Worm (Caenorhabditis elegans) whole organism, early embryonic: ENCODE results near the gene W09G12.6.

Experiments used
- B0310.2 ChIP-seq: sonication (generic microtip); optimal IDR thresholded peaks from 2 replicates; lab custom pipeline; 2016; ENCODE audit warnings: mild to moderate bottlenecking, missing genetic modification characterization, missing compliant biosample characterization
- F13C5.2 ChIP-seq: sonication (generic microtip); optimal IDR thresholded peaks from 2 replicates; lab custom pipeline; 2017; ENCODE audit warnings: mild to moderate bottlenecking, missing genetic modification characterization, inconsistent platforms, missing compliant biosample characterization
- aly-1 ChIP-seq: sonication (generic microtip); optimal IDR thresholded peaks from 2 replicates; lab custom pipeline; 2016; ENCODE audit warnings: missing genetic modification characterization, missing compliant biosample characterization
- ama-1 ChIP-seq: fragments of 150-350 bp; optimal IDR thresholded peaks from 2 replicates; lab custom pipeline; 2014
- ceh-13 ChIP-seq: fragments of 200-800 bp; sonication (Bioruptor generic); optimal IDR thresholded peaks from 2 replicates; lab custom pipeline; 2018; ENCODE audit warnings: mild to moderate bottlenecking, missing genetic modification characterization, missing compliant biosample characterization
- ceh-36 ChIP-seq: sonication (generic microtip); optimal IDR thresholded peaks from 2 replicates; lab custom pipeline; 2016; ENCODE audit warnings: missing genetic modification characterization, inconsistent platforms, missing compliant biosample characterization
- ets-7 ChIP-seq: sonication (generic microtip); optimal IDR thresholded peaks from 2 replicates; lab custom pipeline; 2016; ENCODE audit warnings: missing genotype, missing genetic modification characterization, missing compliant biosample characterization
- flt-1 ChIP-seq: fragments of 200-800 bp; sonication (Bioruptor generic); IDR thresholded peaks from 2 replicates; pipeline ENCODE4 v1.3.6; 2022; ENCODE audit warnings: missing genetic modification characterization, missing compliant biosample characterization
- hmbx-1 ChIP-seq: sonication (generic microtip); optimal IDR thresholded peaks from 2 replicates; lab custom pipeline; 2016; ENCODE audit warnings: mild to moderate bottlenecking, missing genetic modification characterization, missing compliant biosample characterization
- hmg-4 ChIP-seq: fragments of 200-800 bp; sonication (Bioruptor generic); optimal IDR thresholded peaks from 2 replicates; lab custom pipeline; 2018; ENCODE audit warnings: mild to moderate bottlenecking, missing genetic modification characterization, missing compliant biosample characterization
- hnd-1 ChIP-seq: sonication (generic microtip); optimal IDR thresholded peaks from 2 replicates; lab custom pipeline; 2016; ENCODE audit warnings: missing genetic modification characterization, missing compliant biosample characterization
- pes-1 ChIP-seq: fragments of 200-800 bp; sonication (Bioruptor generic); IDR thresholded peaks from 2 replicates; pipeline ENCODE4 v1.3.6; 2022; ENCODE audit warnings: missing genetic modification reagents, missing genetic modification characterization, missing compliant biosample characterization
- scrt-1 ChIP-seq: fragments of 200-800 bp; sonication (Bioruptor generic); IDR thresholded peaks from 2 replicates; pipeline ENCODE4 v1.3.6; 2022; ENCODE audit warnings: missing genetic modification characterization, missing compliant biosample characterization
- sea-1 ChIP-seq: fragments of 200-800 bp; sonication (Bioruptor generic); conservative IDR thresholded peaks from 2 replicates; pipeline ENCODE4 v1.3.6; 2022; ENCODE audit warnings: missing genetic modification characterization, missing compliant biosample characterization
- tbx-11 ChIP-seq: fragments of 200-800 bp; sonication (Bioruptor generic); IDR thresholded peaks from 2 replicates; pipeline ENCODE4 v1.3.6; 2022; ENCODE audit warnings: missing genetic modification characterization, missing compliant biosample characterization
- tbx-37 ChIP-seq: fragments of 200-800 bp; sonication (Bioruptor generic); conservative IDR thresholded peaks from 2 replicates; pipeline ENCODE4 v1.3.6; 2022; ENCODE audit warnings: missing genetic modification reagents, missing genetic modification characterization, missing compliant biosample characterization
- tra-4 ChIP-seq: sonication (generic microtip); optimal IDR thresholded peaks from 2 replicates; lab custom pipeline; 2017; ENCODE audit warnings: missing genetic modification characterization, missing compliant biosample characterization

W09G12.6 gene

DNA sequence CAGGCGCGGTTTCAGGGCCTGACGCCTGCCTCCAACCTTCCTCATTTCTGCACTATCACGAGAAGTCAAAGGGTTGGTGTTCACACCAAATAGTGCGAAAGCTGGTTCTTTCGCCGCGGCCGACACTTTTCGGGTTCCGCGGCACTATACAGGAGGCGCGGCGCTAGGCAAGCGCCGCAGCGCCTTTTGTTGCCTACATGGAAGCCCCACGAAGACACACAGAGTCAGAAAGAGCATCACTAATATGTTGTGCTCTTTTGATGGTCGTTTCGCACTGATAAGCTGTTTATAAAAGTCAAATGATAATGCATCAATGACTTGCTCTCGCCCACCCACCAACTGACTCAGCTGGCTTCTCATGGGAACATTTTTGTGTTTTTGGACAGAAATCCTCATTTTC, 19.8 kb upstream of the W09G12.6 start:
- no peak for TF ChIP-seq B0310.2 (tag; lab: Kevin White, UChicago)
- no peak for TF ChIP-seq pes-1 (GFP tag; lab: Robert Waterston, UW)
- TF ChIP-seq tbx-11 = no peak
- no peak for TF ChIP-seq tbx-37

DNA sequence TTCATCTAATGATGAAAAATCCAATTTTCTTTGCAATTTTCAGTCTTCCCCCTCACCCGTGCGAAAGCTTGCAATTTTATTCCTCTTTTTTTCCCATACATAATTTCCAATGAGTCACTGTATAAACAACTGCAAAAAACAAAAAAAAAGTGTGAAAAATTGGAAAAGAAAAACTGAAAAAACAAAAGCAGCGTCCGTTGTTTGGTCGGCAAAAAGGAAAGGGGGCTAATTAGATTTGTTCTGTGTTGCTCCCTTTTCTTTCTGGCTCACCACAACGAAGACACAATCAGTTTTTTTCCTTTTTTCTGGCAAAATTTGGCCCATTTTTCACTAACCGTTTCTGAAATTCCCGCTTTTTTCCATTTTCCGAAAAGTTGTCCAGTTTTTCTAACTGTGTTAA, 19.3 kb upstream of the W09G12.6 start:
- TF ChIP-seq sea-1 (no peak), tra-4 (no peak), ceh-13 (GFP tag; lab: Kevin White, UChicago) (no peak), aly-1 (tag; lab: Kevin White, UChicago) (no peak), tbx-37 (no peak), B0310.2 (tag; lab: Kevin White, UChicago) (no peak), hmg-4 (GFP tag; lab: Kevin White, UChicago) (no peak), pes-1 (GFP tag; lab: Robert Waterston, UW) (no peak), F13C5.2 (tag; lab: Kevin White, UChicago) (no peak), hnd-1 (tag; lab: Kevin White, UChicago) (no peak), ets-7 (tag; lab: Kevin White, UChicago) (no peak), ama-1 (lab: Kevin White, UChicago) (no peak), flt-1 (GFP tag; lab: Robert Waterston, UW) (no peak), tbx-11 (no peak), scrt-1 (GFP tag; lab: Robert Waterston, UW) (no peak)

DNA sequence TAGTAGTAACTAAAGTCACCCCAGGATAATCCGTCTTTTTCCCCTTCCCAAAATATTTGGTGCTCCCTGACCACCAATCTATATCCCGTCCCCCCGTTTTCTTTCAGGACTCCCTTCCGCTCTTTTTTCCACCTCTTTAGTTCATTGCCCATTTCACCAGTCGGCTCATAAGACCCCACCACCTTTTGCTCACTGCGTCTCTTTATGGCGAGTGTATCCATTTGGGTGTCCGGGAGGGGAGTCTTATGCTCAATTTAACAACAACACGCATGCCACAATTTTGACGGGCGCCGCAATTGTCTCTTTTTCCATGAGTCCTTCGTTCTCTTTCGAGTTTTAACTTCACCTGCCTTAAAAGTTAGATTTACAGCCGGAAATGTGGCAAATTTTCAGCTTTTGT, 18.5 kb upstream of the W09G12.6 start:
- no peak for TF ChIP-seq B0310.2 (tag; lab: Kevin White, UChicago)
- no peak for TF ChIP-seq hnd-1 (tag; lab: Kevin White, UChicago)
- TF ChIP-seq aly-1 (tag; lab: Kevin White, UChicago) = no peak
- TF ChIP-seq F13C5.2 (tag; lab: Kevin White, UChicago) = no peak
- TF ChIP-seq ama-1 (lab: Kevin White, UChicago) = no peak
- no peak for TF ChIP-seq pes-1 (GFP tag; lab: Robert Waterston, UW)
- no peak for TF ChIP-seq tra-4
- no peak for TF ChIP-seq scrt-1 (GFP tag; lab: Robert Waterston, UW)
- TF ChIP-seq hmbx-1 (tag; lab: Kevin White, UChicago) = no peak
- TF ChIP-seq tbx-11 = no peak
- no peak for TF ChIP-seq tbx-37
- no peak for TF ChIP-seq flt-1 (GFP tag; lab: Robert Waterston, UW)
- no peak for TF ChIP-seq sea-1
- no peak for TF ChIP-seq hmg-4 (GFP tag; lab: Kevin White, UChicago)
- no peak for TF ChIP-seq ceh-13 (GFP tag; lab: Kevin White, UChicago)
- no peak for TF ChIP-seq ets-7 (tag; lab: Kevin White, UChicago)
- TF ChIP-seq ceh-36 (tag; lab: Kevin White, UChicago) = no peak

DNA sequence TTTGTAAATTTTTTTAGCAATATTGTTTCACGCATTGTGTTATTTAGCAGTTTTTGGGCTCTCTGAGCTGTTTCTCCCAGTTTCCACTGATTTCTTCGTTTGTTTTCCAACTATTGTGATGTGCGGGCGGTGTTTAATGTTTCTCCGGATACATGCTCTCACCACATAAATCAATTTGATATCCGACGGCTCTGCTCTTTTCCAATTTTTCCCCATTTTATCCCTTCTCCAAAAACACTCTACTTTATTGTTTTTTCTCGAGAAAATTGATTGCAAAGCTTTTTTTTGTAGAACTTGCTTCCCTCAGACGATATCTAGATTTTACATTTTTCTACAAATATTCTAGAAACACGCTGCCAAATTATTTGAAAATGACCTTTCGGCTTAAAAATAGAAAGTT, 16.2 kb upstream of the W09G12.6 start:
- TF ChIP-seq ceh-36 (tag; lab: Kevin White, UChicago) (no peak), hnd-1 (tag; lab: Kevin White, UChicago) (no peak), flt-1 (GFP tag; lab: Robert Waterston, UW) (no peak), hmbx-1 (tag; lab: Kevin White, UChicago) (no peak), B0310.2 (tag; lab: Kevin White, UChicago) (no peak)

DNA sequence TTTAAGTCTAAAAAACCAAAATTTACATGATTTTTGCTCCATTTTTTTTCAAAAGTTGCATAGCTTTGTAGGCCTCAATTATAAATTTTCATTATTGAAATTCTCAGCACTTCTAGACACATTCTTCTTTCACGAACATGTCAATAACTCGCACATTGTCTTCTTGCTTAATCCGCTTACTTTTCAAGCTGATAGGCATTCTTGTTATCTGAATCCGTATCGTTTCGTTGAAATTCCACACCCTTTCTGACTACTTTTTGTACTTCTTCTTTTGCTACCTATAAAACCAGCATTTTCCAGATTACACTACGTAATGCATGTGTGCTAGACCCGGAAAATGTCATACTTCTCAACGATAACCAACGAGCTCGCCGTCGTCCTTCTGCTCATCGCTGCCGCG, 15.4 kb upstream of the W09G12.6 start, which contains the start of gene W09G12.9:
Gene W09G12.9 (plus strand): TSS at position 301 of the 400 bp plus-strand sequence.
- no peak for TF ChIP-seq hmbx-1 (tag; lab: Kevin White, UChicago)
- no peak for TF ChIP-seq ama-1 (lab: Kevin White, UChicago)
- TF ChIP-seq pes-1 (GFP tag; lab: Robert Waterston, UW) = no peak
- no peak for TF ChIP-seq ets-7 (tag; lab: Kevin White, UChicago)
- no peak for TF ChIP-seq scrt-1 (GFP tag; lab: Robert Waterston, UW)
- no peak for TF ChIP-seq aly-1 (tag; lab: Kevin White, UChicago)
- TF ChIP-seq B0310.2 (tag; lab: Kevin White, UChicago) = no peak
- TF ChIP-seq tra-4 = no peak
- TF ChIP-seq hnd-1 (tag; lab: Kevin White, UChicago) = no peak
- no peak for TF ChIP-seq ceh-13 (GFP tag; lab: Kevin White, UChicago)

DNA sequence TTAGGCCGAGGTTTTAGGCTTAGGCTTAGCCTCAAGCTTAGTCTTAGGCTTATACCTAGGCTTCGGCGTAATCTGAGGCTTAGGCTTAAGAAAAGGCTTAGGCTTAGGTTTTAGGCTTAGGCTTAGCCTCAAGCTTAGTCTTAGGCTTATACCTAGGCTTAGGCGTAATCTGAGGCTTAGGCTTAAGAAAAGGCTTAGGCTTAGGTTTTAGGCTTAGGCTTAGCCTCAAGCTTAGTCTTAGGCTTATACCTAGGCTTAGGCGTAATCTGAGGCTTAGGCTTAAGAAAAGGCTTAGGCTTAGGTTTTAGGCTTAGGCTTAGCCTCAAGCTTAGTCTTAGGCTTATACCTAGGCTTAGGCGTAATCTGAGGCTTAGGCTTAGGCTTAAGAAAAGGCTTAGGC, 14.4 kb upstream of the W09G12.6 start:
- peak; percentile 72 for TF ChIP-seq ceh-36 (tag; lab: Kevin White, UChicago)

DNA sequence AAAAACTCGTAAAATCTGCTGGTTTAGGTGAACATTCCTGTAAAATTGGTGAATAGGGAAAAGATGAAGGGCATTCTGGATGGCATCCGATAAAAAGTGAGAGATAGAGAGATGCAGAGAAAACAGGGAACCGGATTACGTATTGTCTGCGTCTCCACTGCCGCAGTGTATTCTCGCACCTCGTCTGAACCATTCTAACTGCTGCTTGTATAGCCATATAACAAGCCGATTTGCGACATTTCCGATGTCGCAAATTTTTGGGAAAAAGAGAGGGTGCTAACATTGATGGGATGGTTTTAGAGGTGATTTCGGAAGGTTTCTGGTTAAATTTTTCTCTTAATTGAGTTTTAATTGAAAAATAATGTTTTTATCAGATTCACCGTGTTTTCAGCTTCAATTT, 10.5 kb upstream of the W09G12.6 start, which contains the start of gene W09G12.10:
Gene W09G12.10 (minus strand): TSS at position 121 of the 400 bp plus-strand sequence.
- TF ChIP-seq ama-1 (lab: Kevin White, UChicago) (no peak), tbx-37 (no peak), sea-1 (no peak), ceh-13 (GFP tag; lab: Kevin White, UChicago) (no peak), ets-7 (tag; lab: Kevin White, UChicago) (no peak)

DNA sequence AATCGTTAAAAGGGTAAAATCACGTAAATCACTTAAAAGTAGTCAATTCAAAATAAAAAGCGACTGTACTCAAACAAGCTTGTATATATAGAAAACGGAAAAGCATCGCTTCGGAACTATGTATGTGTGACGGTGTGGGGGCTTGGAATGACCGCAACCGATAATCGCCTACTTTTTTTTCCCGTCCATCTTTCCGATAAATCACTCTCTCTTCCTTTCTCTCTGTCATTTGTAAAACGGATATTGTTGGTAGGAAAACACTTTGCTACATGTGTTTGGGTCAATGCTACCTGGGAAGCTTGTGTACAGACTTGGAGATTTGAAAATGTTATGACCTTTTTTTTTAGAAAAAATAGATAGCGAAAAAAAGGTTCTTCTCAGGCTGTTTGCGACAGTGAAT, 6.9 kb upstream of the W09G12.6 start:
- TF ChIP-seq aly-1 (tag; lab: Kevin White, UChicago) = no peak
- TF ChIP-seq ceh-36 (tag; lab: Kevin White, UChicago) = no peak
- no peak for TF ChIP-seq B0310.2 (tag; lab: Kevin White, UChicago)
- TF ChIP-seq tra-4 = no peak
- TF ChIP-seq ama-1 (lab: Kevin White, UChicago) = no peak
- no peak for TF ChIP-seq tbx-37
- no peak for TF ChIP-seq scrt-1 (GFP tag; lab: Robert Waterston, UW)
- no peak for TF ChIP-seq pes-1 (GFP tag; lab: Robert Waterston, UW)
- no peak for TF ChIP-seq F13C5.2 (tag; lab: Kevin White, UChicago)
- no peak for TF ChIP-seq ets-7 (tag; lab: Kevin White, UChicago)
- TF ChIP-seq sea-1 = no peak
- TF ChIP-seq ceh-13 (GFP tag; lab: Kevin White, UChicago) = no peak
- TF ChIP-seq hmg-4 (GFP tag; lab: Kevin White, UChicago) = no peak
- no peak for TF ChIP-seq hnd-1 (tag; lab: Kevin White, UChicago)
- TF ChIP-seq hmbx-1 (tag; lab: Kevin White, UChicago) = no peak
- no peak for TF ChIP-seq tbx-11
- no peak for TF ChIP-seq flt-1 (GFP tag; lab: Robert Waterston, UW)
